Worm (Caenorhabditis elegans) whole organism, L1 larva: ENCODE data around the gene T21E8.5.

ENCODE experiments used
- C16A3.4 ChIP-seq: fragments of 150-350 bp; optimal IDR thresholded peaks from 2 replicates; lab custom pipeline; 2014; ENCODE audit warnings: missing biosample characterization, missing genetic modification characterization
- C34B4.2 ChIP-seq: sonication (generic microtip); optimal IDR thresholded peaks from 2 replicates; lab custom pipeline; 2017; ENCODE audit warnings: mild to moderate bottlenecking, missing genetic modification characterization, missing compliant biosample characterization
- F16B12.6 ChIP-seq: fragments of 150-350 bp; optimal IDR thresholded peaks from 2 replicates; lab custom pipeline; 2014; ENCODE audit warnings: missing biosample characterization, missing genetic modification characterization
- Y116A8C.19 ChIP-seq: sonication (generic microtip); optimal IDR thresholded peaks from 2 replicates; lab custom pipeline; 2016; ENCODE audit warnings: missing compliant biosample characterization, missing genetic modification characterization, borderline replicate concordance
- alr-1 ChIP-seq: fragments of 200-800 bp; sonication (Bioruptor generic); optimal IDR thresholded peaks from 2 replicates; lab custom pipeline; 2018; ENCODE audit warnings: borderline replicate concordance, mild to moderate bottlenecking, missing genetic modification characterization, missing compliant biosample characterization
- blmp-1 ChIP-seq: fragments of 150-350 bp; optimal IDR thresholded peaks from 2 replicates; lab custom pipeline; 2014; ENCODE audit warnings: missing biosample characterization, missing genetic modification characterization
- ceh-82 ChIP-seq, 3 experiments: fragments of 150-350 bp in 1 of 3; sonication (generic microtip) in 2 of 3; optimal IDR thresholded peaks; 2 replicates each; lab custom pipeline; 2014 to 2017; ENCODE audit warnings: missing biosample characterization in 3 of 3, missing genetic modification characterization in 3 of 3
- ceh-88 ChIP-seq: fragments of 200-800 bp; sonication (Bioruptor generic); IDR thresholded peaks from 2 replicates; pipeline ENCODE4 v1.3.6; 2022; ENCODE audit warnings: missing genetic modification characterization, missing compliant biosample characterization
- ces-1 ChIP-seq: fragments of 150-350 bp; optimal IDR thresholded peaks from 2 replicates; lab custom pipeline; 2014; ENCODE audit warnings: missing biosample characterization, missing genetic modification reagents, missing genetic modification characterization
- dpl-1 ChIP-seq, 3 experiments: fragments of 150-350 bp in 2 of 3; sonication (generic microtip) in 1 of 3; optimal IDR thresholded peaks; 2 replicates each; lab custom pipeline; 2014 to 2017; ENCODE audit warnings: missing biosample characterization in 3 of 3, missing genetic modification characterization in 3 of 3, missing genetic modification reagents in 3 of 3
- dsc-1 ChIP-seq: sonication (generic microtip); optimal IDR thresholded peaks from 2 replicates; lab custom pipeline; 2016; ENCODE audit warnings: mild to moderate bottlenecking, missing genetic modification characterization, missing compliant biosample characterization
- efl-1 ChIP-seq, 4 experiments: fragments of 150-350 bp; optimal IDR thresholded peaks in 3 of 4; peaks in 1 of 4; 1 replicate in 1 of 4; 2 replicates in 3 of 4; lab custom pipeline; 2014; ENCODE audit warnings: missing biosample characterization in 2 of 4, missing genetic modification characterization in 2 of 4, missing genetic modification reagents in 2 of 4
- egl-27 ChIP-seq, 2 experiments: fragments of 150-350 bp in 1 of 2; sonication (generic microtip); optimal IDR thresholded peaks; 3 replicates each; lab custom pipeline; 2017 to 2018; ENCODE audit warnings: missing biosample characterization in 2 of 2, missing genetic modification characterization in 2 of 2, missing genetic modification reagents in 2 of 2
- elt-3 ChIP-seq, 6 experiments: fragments of 150-350 bp in 1 of 6; sonication (generic microtip); optimal IDR thresholded peaks; 2 replicates each; lab custom pipeline; 2017 to 2018; ENCODE audit warnings: missing biosample characterization in 6 of 6, missing genetic modification characterization in 6 of 6, inconsistent platforms in 1 of 6
- fkh-10 ChIP-seq: sonication (generic microtip); optimal IDR thresholded peaks from 2 replicates; lab custom pipeline; 2017; ENCODE audit warnings: missing biosample characterization, missing genetic modification reagents, missing genetic modification characterization
- fkh-8 ChIP-seq: sonication (generic microtip); optimal IDR thresholded peaks from 2 replicates; lab custom pipeline; 2016; ENCODE audit warnings: mild to moderate bottlenecking, missing genetic modification characterization, missing compliant biosample characterization
- fos-1 ChIP-seq: fragments of 150-350 bp; optimal IDR thresholded peaks from 2 replicates; lab custom pipeline; 2014; ENCODE audit warnings: missing biosample characterization, missing genetic modification characterization
- hlh-17 ChIP-seq: fragments of 200-800 bp; sonication (Bioruptor generic); optimal IDR thresholded peaks from 2 replicates; lab custom pipeline; 2018; ENCODE audit warnings: missing genetic modification characterization, mild to moderate bottlenecking, missing compliant biosample characterization, moderate library complexity, borderline replicate concordance
- irx-1 ChIP-seq: sonication (generic microtip); optimal IDR thresholded peaks from 2 replicates; lab custom pipeline; 2016; ENCODE audit warnings: missing genetic modification characterization, missing compliant biosample characterization
- lin-13 ChIP-seq: fragments of 150-350 bp; optimal IDR thresholded peaks from 2 replicates; lab custom pipeline; 2014; ENCODE audit warnings: missing biosample characterization, missing genetic modification reagents, missing genetic modification characterization
- lin-14 ChIP-seq: fragments of 200-800 bp; sonication (Bioruptor generic); optimal IDR thresholded peaks from 2 replicates; lab custom pipeline; 2018; ENCODE audit warnings: mild to moderate bottlenecking, missing genetic modification characterization, moderate library complexity, missing compliant biosample characterization
- lin-35 ChIP-seq, 2 experiments: fragments of 150-350 bp; optimal IDR thresholded peaks; 2 replicates each; lab custom pipeline; 2014; ENCODE audit warnings: missing biosample characterization in 2 of 2, missing genetic modification characterization in 2 of 2, missing genetic modification reagents in 2 of 2
- lir-3 ChIP-seq: sonication (generic microtip); optimal IDR thresholded peaks from 2 replicates; lab custom pipeline; 2016; ENCODE audit warnings: mild to moderate bottlenecking, missing genetic modification characterization, moderate library complexity, missing compliant biosample characterization; ENCODE audit not compliant: poor library complexity
- lsy-2 ChIP-seq, 2 experiments: fragments of 150-350 bp; optimal IDR thresholded peaks; 2 replicates each; lab custom pipeline; 2014; ENCODE audit warnings: missing biosample characterization in 2 of 2, missing genetic modification characterization in 2 of 2
- mdl-1 ChIP-seq, 2 experiments: fragments of 150-350 bp; optimal IDR thresholded peaks; 2 replicates each; lab custom pipeline; 2014 to 2017; ENCODE audit warnings: missing biosample characterization in 2 of 2, missing genetic modification characterization in 2 of 2, inconsistent platforms in 1 of 2
- mef-2 ChIP-seq: fragments of 150-350 bp; optimal IDR thresholded peaks from 2 replicates; lab custom pipeline; 2014; ENCODE audit warnings: missing biosample characterization, missing genetic modification characterization
- mep-1 ChIP-seq: fragments of 150-350 bp; optimal IDR thresholded peaks from 2 replicates; lab custom pipeline; 2014; ENCODE audit warnings: missing biosample characterization, missing genetic modification characterization
- nhr-19 ChIP-seq: fragments of 200-800 bp; sonication (Bioruptor generic); conservative IDR thresholded peaks from 2 replicates; pipeline ENCODE4 v1.3.6; 2022; ENCODE audit warnings: missing genetic modification characterization, missing compliant biosample characterization
- nhr-20 ChIP-seq: sonication (generic microtip); optimal IDR thresholded peaks from 2 replicates; lab custom pipeline; 2016; ENCODE audit warnings: mild to moderate bottlenecking, missing genetic modification characterization, missing compliant biosample characterization
- nhr-47 ChIP-seq: sonication (generic microtip); optimal IDR thresholded peaks from 2 replicates; lab custom pipeline; 2016; ENCODE audit warnings: mild to moderate bottlenecking, missing genetic modification characterization, moderate library complexity, missing compliant biosample characterization
- nhr-71 ChIP-seq: sonication (generic microtip); optimal IDR thresholded peaks from 2 replicates; lab custom pipeline; 2016; ENCODE audit warnings: mild to moderate bottlenecking, missing genetic modification characterization, moderate library complexity, missing compliant biosample characterization
- nhr-77 ChIP-seq: fragments of 150-350 bp; optimal IDR thresholded peaks from 2 replicates; lab custom pipeline; 2014; ENCODE audit warnings: missing biosample characterization, missing genetic modification characterization
- nhr-84 ChIP-seq: sonication (generic microtip); optimal IDR thresholded peaks from 2 replicates; lab custom pipeline; 2017; ENCODE audit warnings: missing biosample characterization, missing genetic modification characterization
- nhr-85 ChIP-seq: sonication (generic microtip); peaks from one replicate; lab custom pipeline; 2016; ENCODE audit warnings: missing genetic modification characterization, inconsistent platforms, missing compliant biosample characterization
- nhr-90 ChIP-seq: sonication (generic microtip); optimal IDR thresholded peaks from 2 replicates; lab custom pipeline; 2016; ENCODE audit warnings: mild to moderate bottlenecking, missing genetic modification characterization, missing compliant biosample characterization; ENCODE audit not compliant: poor library complexity
- pag-3 ChIP-seq: sonication (generic microtip); optimal IDR thresholded peaks from 2 replicates; lab custom pipeline; 2017; ENCODE audit warnings: missing genetic modification characterization, mild to moderate bottlenecking, missing compliant biosample characterization, antibody characterized with exemption, borderline replicate concordance; ENCODE audit not compliant: insufficient read depth
- pax-3 ChIP-seq: fragments of 200-800 bp; sonication (Bioruptor generic); optimal IDR thresholded peaks from 2 replicates; lab custom pipeline; 2018; ENCODE audit warnings: mild to moderate bottlenecking, missing genetic modification characterization, moderate library complexity, missing compliant biosample characterization
- rnt-1 ChIP-seq: sonication (generic microtip); optimal IDR thresholded peaks from 2 replicates; lab custom pipeline; 2016; ENCODE audit warnings: mild to moderate bottlenecking, missing genetic modification characterization, moderate library complexity, missing compliant biosample characterization
- skn-1 ChIP-seq: fragments of 150-350 bp; optimal IDR thresholded peaks from 2 replicates; lab custom pipeline; 2014; ENCODE audit warnings: missing biosample characterization, missing genetic modification characterization
- snu-23 ChIP-seq: sonication (generic microtip); optimal IDR thresholded peaks from 2 replicates; lab custom pipeline; 2016; ENCODE audit warnings: missing genetic modification characterization, missing compliant biosample characterization
- sptf-1 ChIP-seq: fragments of 150-350 bp; optimal IDR thresholded peaks from 2 replicates; lab custom pipeline; 2014; ENCODE audit warnings: missing biosample characterization, missing genetic modification characterization
- swsn-7 ChIP-seq: sonication (generic microtip); optimal IDR thresholded peaks from 2 replicates; lab custom pipeline; 2016; ENCODE audit warnings: missing genetic modification characterization, missing compliant biosample characterization
- tbx-2 ChIP-seq: sonication (generic microtip); optimal IDR thresholded peaks from 2 replicates; lab custom pipeline; 2016; ENCODE audit warnings: missing genetic modification characterization, missing compliant biosample characterization
- tlp-1 ChIP-seq: fragments of 150-350 bp; optimal IDR thresholded peaks from 2 replicates; lab custom pipeline; 2014; ENCODE audit warnings: missing biosample characterization, missing genetic modification characterization
- unc-130 ChIP-seq: fragments of 150-350 bp; optimal IDR thresholded peaks from 2 replicates; lab custom pipeline; 2017; ENCODE audit warnings: missing biosample characterization, missing genetic modification characterization, inconsistent platforms
- unc-30 ChIP-seq: sonication (generic microtip); optimal IDR thresholded peaks from 2 replicates; lab custom pipeline; 2017; ENCODE audit warnings: missing biosample characterization, missing genetic modification characterization
- unc-98 ChIP-seq: fragments of 200-800 bp; sonication (Bioruptor generic); IDR thresholded peaks from 2 replicates; pipeline ENCODE4 v1.3.6; 2022; ENCODE audit warnings: missing genetic modification characterization, missing compliant biosample characterization
- vab-15 ChIP-seq: sonication (generic microtip); optimal IDR thresholded peaks from 2 replicates; lab custom pipeline; 2017; ENCODE audit warnings: missing genotype, mild to moderate bottlenecking, missing genetic modification characterization, missing compliant biosample characterization
- xbp-1 ChIP-seq: sonication (generic microtip); optimal IDR thresholded peaks from 2 replicates; lab custom pipeline; 2016; ENCODE audit warnings: missing genetic modification characterization, missing compliant biosample characterization

T21E8.5 gene

DNA sequence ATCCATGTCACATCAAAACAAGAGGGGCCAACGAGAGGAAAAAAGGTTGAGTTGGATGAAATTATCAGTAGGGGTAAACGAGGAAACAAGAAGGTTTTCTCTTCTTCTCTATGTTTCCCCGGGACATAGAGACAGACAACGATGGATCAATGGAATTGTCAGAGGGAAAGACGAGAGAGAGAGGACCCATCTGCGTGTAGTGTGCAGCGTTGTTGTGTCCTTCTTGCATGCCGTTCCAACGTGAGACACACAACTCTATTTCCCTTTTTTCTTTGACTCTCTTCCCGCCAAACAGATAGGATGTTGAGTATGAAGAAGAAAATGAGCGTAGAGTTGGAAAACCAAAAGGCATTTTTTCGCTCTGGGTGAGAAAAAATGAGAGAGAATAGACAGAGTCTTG, 15.0 kb downstream of the T21E8.5 start:
- TF ChIP-seq irx-1, result peak; percentile 37
- TF ChIP-seq tbx-2 (tag; lab: Kevin White, UChicago), result peak; percentile 59
- TF ChIP-seq ces-1 (GFP tag; lab: Kevin White, UChicago), result no peak
- TF ChIP-seq skn-1 (tag; lab: Kevin White, UChicago), result peak; percentile 41
- peak in 2 of 3 experiments; percentile 5 to 19 for TF ChIP-seq dpl-1 (GFP tag; optimal IDR thresholded peaks at IDR 0.05; lab: Kevin White, UChicago)
- TF ChIP-seq Y116A8C.19, result no peak
- peak; percentile 63 for TF ChIP-seq fkh-8 (tag; lab: Kevin White, UChicago)
- peak; percentile 74 for TF ChIP-seq nhr-85 (tag; lab: Kevin White, UChicago)
- TF ChIP-seq mef-2 (tag; lab: Kevin White, UChicago), result peak; percentile 14
- TF ChIP-seq fos-1 (tag; lab: Kevin White, UChicago), result peak; percentile 32
- TF ChIP-seq tlp-1 (tag; lab: Kevin White, UChicago), result no peak
- peak in 1 of 2 experiments; percentile 61 for TF ChIP-seq mdl-1 (tag; optimal IDR thresholded peaks at IDR 0.05; lab: Kevin White, UChicago)
- TF ChIP-seq egl-27 (tag; optimal IDR thresholded peaks at IDR 0.05; lab: Kevin White, UChicago), result peak; percentile 6 to 17
- TF ChIP-seq swsn-7 (tag; lab: Kevin White, UChicago), result peak; percentile 57
- peak; percentile 8 for TF ChIP-seq pag-3 (tag; lab: Kevin White, UChicago)
- peak; percentile 81 for TF ChIP-seq fkh-10
- TF ChIP-seq xbp-1 (tag; lab: Kevin White, UChicago), result peak; percentile 23
- no peak for TF ChIP-seq vab-15 (tag; lab: Kevin White, UChicago)
- peak; percentile 66 for TF ChIP-seq rnt-1
- no peak for TF ChIP-seq unc-30 (tag; lab: Kevin White, UChicago)
- peak; percentile 37 to 75 for TF ChIP-seq lsy-2 (tag; optimal IDR thresholded peaks at IDR 0.05; lab: Kevin White, UChicago)
- TF ChIP-seq sptf-1 (tag; lab: Kevin White, UChicago), result no peak
- peak; percentile 62 for TF ChIP-seq nhr-19 (GFP tag; lab: Robert Waterston, UW)
- peak; percentile 26 for TF ChIP-seq unc-130 (tag; lab: Kevin White, UChicago)
- peak; percentile 80 for TF ChIP-seq mep-1 (tag; lab: Kevin White, UChicago)
- peak; percentile 22 for TF ChIP-seq lir-3
- TF ChIP-seq C16A3.4 (tag; lab: Kevin White, UChicago), result peak; percentile 32
- TF ChIP-seq nhr-90 (tag; lab: Kevin White, UChicago), result peak; percentile 25
- peak; percentile 7 for TF ChIP-seq lin-13 (GFP tag; lab: Kevin White, UChicago)
- TF ChIP-seq elt-3 (tag; optimal IDR thresholded peaks at IDR 0.05; lab: Kevin White, UChicago), result peak in 4 of 6 experiments; percentile 31 to 73 (median 41)
- no peak for TF ChIP-seq C34B4.2 (tag; lab: Kevin White, UChicago)
- TF ChIP-seq lin-35 (GFP tag; optimal IDR thresholded peaks at IDR 0.05; lab: Kevin White, UChicago), result peak; percentile 13 to 54
- TF ChIP-seq snu-23 (GFP tag; lab: Kevin White, UChicago), result peak; percentile 74
- TF ChIP-seq lin-14 (GFP tag; lab: Kevin White, UChicago), result peak; percentile 99
- peak; percentile 64 for TF ChIP-seq nhr-77 (tag; lab: Kevin White, UChicago)
- TF ChIP-seq nhr-84 (tag; lab: Kevin White, UChicago), result no peak
- TF ChIP-seq ceh-88 (GFP tag; lab: Robert Waterston, UW), result no peak
- peak; percentile 69 for TF ChIP-seq nhr-20 (tag; lab: Kevin White, UChicago)
- TF ChIP-seq ceh-82 (tag; optimal IDR thresholded peaks at IDR 0.05; lab: Kevin White, UChicago), result peak in 2 of 3 experiments; percentile 59 to 77
- peak; percentile 59 for TF ChIP-seq nhr-47 (tag; lab: Kevin White, UChicago)
- peak; percentile 82 for TF ChIP-seq nhr-71 (tag; lab: Kevin White, UChicago)
- no peak for TF ChIP-seq blmp-1 (tag; lab: Kevin White, UChicago)
- TF ChIP-seq alr-1 (tag; lab: Kevin White, UChicago), result no peak
- TF ChIP-seq F16B12.6 (tag; lab: Kevin White, UChicago), result peak; percentile 30
- TF ChIP-seq unc-98, result no peak
- peak; percentile 58 for TF ChIP-seq dsc-1 (tag; lab: Kevin White, UChicago)
- TF ChIP-seq hlh-17 (GFP tag; lab: Kevin White, UChicago), result no peak
- TF ChIP-seq efl-1 (optimal IDR thresholded peaks at IDR 0.05; lab: Kevin White, UChicago), result peak; percentile 32 to 55
- no peak for TF ChIP-seq efl-1 (GFP tag; optimal IDR thresholded peaks at IDR 0.05 in 1 of 2; lab: Kevin White, UChicago)
- no peak for TF ChIP-seq pax-3 (tag; lab: Kevin White, UChicago)
